Worm (Caenorhabditis elegans) whole organism, L3 larva: ENCODE results near the gene F44B9.5.

Experiments used
- R02D3.7 ChIP-seq: fragments of 150-350 bp; optimal IDR thresholded peaks from 2 replicates; lab custom pipeline; 2014; ENCODE audit warnings: missing biosample characterization, missing genetic modification characterization
- ZK546.5 ChIP-seq: sonication (generic microtip); optimal IDR thresholded peaks from 2 replicates; lab custom pipeline; 2017; ENCODE audit warnings: missing biosample characterization, missing genetic modification characterization
- aly-2 ChIP-seq: fragments of 150-350 bp; optimal IDR thresholded peaks from 2 replicates; lab custom pipeline; 2014; ENCODE audit warnings: missing biosample characterization, missing genetic modification characterization
- ama-1 ChIP-seq: fragments of 150-350 bp; optimal IDR thresholded peaks from 2 replicates; lab custom pipeline; 2018
- ceh-16 ChIP-seq: sonication (generic microtip); optimal IDR thresholded peaks from 2 replicates; lab custom pipeline; 2017; ENCODE audit warnings: missing biosample characterization, missing genetic modification characterization
- ceh-28 ChIP-seq: fragments of 150-350 bp; optimal IDR thresholded peaks from 2 replicates; lab custom pipeline; 2014; ENCODE audit warnings: missing biosample characterization, missing genetic modification reagents, missing genetic modification characterization
- ceh-82 ChIP-seq: fragments of 150-350 bp; optimal IDR thresholded peaks from 2 replicates; lab custom pipeline; 2014; ENCODE audit warnings: missing biosample characterization, missing genetic modification characterization
- ceh-9 ChIP-seq: sonication (generic microtip); optimal IDR thresholded peaks from 2 replicates; lab custom pipeline; 2018; ENCODE audit warnings: missing biosample characterization, missing genetic modification characterization
- daf-12 ChIP-seq: fragments of 150-350 bp; optimal IDR thresholded peaks from 2 replicates; lab custom pipeline; 2014; ENCODE audit warnings: missing biosample characterization, missing genetic modification reagents, missing genetic modification characterization
- egl-27 ChIP-seq: sonication (generic microtip); optimal IDR thresholded peaks from 4 replicates; lab custom pipeline; 2017; ENCODE audit warnings: missing biosample characterization, missing genetic modification reagents, missing genetic modification characterization
- egl-5 ChIP-seq: fragments of 150-350 bp; optimal IDR thresholded peaks from 2 replicates; lab custom pipeline; 2017; ENCODE audit warnings: missing biosample characterization, missing genetic modification reagents, missing genetic modification characterization, inconsistent platforms
- elt-1 ChIP-seq: fragments of 150-350 bp; optimal IDR thresholded peaks from 2 replicates; lab custom pipeline; 2014; ENCODE audit warnings: missing biosample characterization, missing genetic modification characterization
- elt-2 ChIP-seq: sonication (generic microtip); optimal IDR thresholded peaks from 2 replicates; lab custom pipeline; 2016; ENCODE audit warnings: missing genetic modification reagents, mild to moderate bottlenecking, missing genetic modification characterization, missing compliant biosample characterization
- elt-3 ChIP-seq, 3 experiments: fragments of 150-350 bp in 1 of 3; sonication (generic microtip) in 2 of 3; optimal IDR thresholded peaks; 2 replicates in 2 of 3; 4 replicates in 1 of 3; lab custom pipeline; 2014 to 2017; ENCODE audit warnings: missing biosample characterization in 3 of 3, missing genetic modification characterization in 3 of 3
- eor-1 ChIP-seq, 2 experiments: fragments of 150-350 bp; optimal IDR thresholded peaks; 2 replicates each; lab custom pipeline; 2014 to 2018; ENCODE audit warnings: missing biosample characterization in 2 of 2, missing genetic modification characterization in 2 of 2
- fkh-10 ChIP-seq: sonication (generic microtip); optimal IDR thresholded peaks from 2 replicates; lab custom pipeline; 2017; ENCODE audit warnings: missing biosample characterization, missing genetic modification reagents, missing genetic modification characterization
- fkh-2 ChIP-seq: fragments of 150-350 bp; optimal IDR thresholded peaks from 2 replicates; lab custom pipeline; 2014; ENCODE audit warnings: missing biosample characterization, missing genetic modification reagents, missing genetic modification characterization
- fos-1 ChIP-seq: fragments of 150-350 bp; optimal IDR thresholded peaks from 2 replicates; lab custom pipeline; 2014; ENCODE audit warnings: missing biosample characterization, missing genetic modification characterization
- hmg-11 ChIP-seq: sonication (generic microtip); optimal IDR thresholded peaks from 2 replicates; lab custom pipeline; 2016; ENCODE audit warnings: missing genetic modification characterization, missing compliant biosample characterization
- jun-1 ChIP-seq: fragments of 150-350 bp; optimal IDR thresholded peaks from 2 replicates; lab custom pipeline; 2014; ENCODE audit warnings: missing biosample characterization, missing genetic modification reagents, missing genetic modification characterization
- lin-15B ChIP-seq: fragments of 150-350 bp; optimal IDR thresholded peaks from 2 replicates; lab custom pipeline; 2014; ENCODE audit warnings: missing biosample characterization, missing genetic modification characterization
- lin-39 ChIP-seq: fragments of 150-350 bp; optimal IDR thresholded peaks from 2 replicates; lab custom pipeline; 2018; ENCODE audit warnings: missing biosample characterization, missing genetic modification reagents, missing genetic modification characterization
- lsy-12 ChIP-seq: sonication (generic microtip); optimal IDR thresholded peaks from 2 replicates; lab custom pipeline; 2016; ENCODE audit warnings: mild to moderate bottlenecking, missing genetic modification characterization, missing compliant biosample characterization
- mdl-1 ChIP-seq: fragments of 150-350 bp; optimal IDR thresholded peaks from 2 replicates; lab custom pipeline; 2014; ENCODE audit warnings: missing biosample characterization, missing genetic modification characterization
- mml-1 ChIP-seq: fragments of 150-350 bp; sonication (generic microtip); optimal IDR thresholded peaks from 3 replicates; lab custom pipeline; 2014; ENCODE audit warnings: missing biosample characterization, missing genetic modification characterization
- nfya-1 ChIP-seq: sonication (generic microtip); optimal IDR thresholded peaks from 2 replicates; lab custom pipeline; 2017; ENCODE audit warnings: missing genetic modification characterization, mild to moderate bottlenecking, missing compliant biosample characterization, antibody characterized with exemption, moderate library complexity; ENCODE audit not compliant: insufficient read depth
- nhr-11 ChIP-seq: fragments of 150-350 bp; optimal IDR thresholded peaks from 2 replicates; lab custom pipeline; 2014; ENCODE audit warnings: missing biosample characterization, missing genetic modification characterization
- nhr-12 ChIP-seq: fragments of 150-350 bp; optimal IDR thresholded peaks from 2 replicates; lab custom pipeline; 2014; ENCODE audit warnings: missing biosample characterization, missing genetic modification characterization
- nhr-23 ChIP-seq: fragments of 150-350 bp; optimal IDR thresholded peaks from 2 replicates; lab custom pipeline; 2014; ENCODE audit warnings: missing biosample characterization, missing genetic modification reagents, missing genetic modification characterization
- nhr-237 ChIP-seq: fragments of 150-350 bp; optimal IDR thresholded peaks from 2 replicates; lab custom pipeline; 2014; ENCODE audit warnings: missing biosample characterization, missing genetic modification characterization
- nhr-25 ChIP-seq: sonication (generic microtip); optimal IDR thresholded peaks from 2 replicates; lab custom pipeline; 2017; ENCODE audit warnings: missing biosample characterization, missing genetic modification characterization
- nhr-28 ChIP-seq: fragments of 150-350 bp; optimal IDR thresholded peaks from 2 replicates; lab custom pipeline; 2014; ENCODE audit warnings: missing biosample characterization, missing genetic modification characterization
- nhr-43 ChIP-seq: sonication (generic microtip); optimal IDR thresholded peaks from 2 replicates; lab custom pipeline; 2016; ENCODE audit warnings: mild to moderate bottlenecking, missing genetic modification characterization, missing compliant biosample characterization; ENCODE audit not compliant: poor library complexity, severe bottlenecking
- nhr-67 ChIP-seq: fragments of 150-350 bp; optimal IDR thresholded peaks from 2 replicates; lab custom pipeline; 2014; ENCODE audit warnings: missing biosample characterization, missing genetic modification characterization
- nhr-76 ChIP-seq: fragments of 150-350 bp; sonication (generic microtip); optimal IDR thresholded peaks from 5 replicates; lab custom pipeline; 2014; ENCODE audit warnings: missing biosample characterization, missing genetic modification characterization
- nhr-77 ChIP-seq: fragments of 150-350 bp; optimal IDR thresholded peaks from 2 replicates; lab custom pipeline; 2014; ENCODE audit warnings: missing biosample characterization, missing genetic modification characterization
- pha-4 ChIP-seq: fragments of 150-350 bp; optimal IDR thresholded peaks from 2 replicates; lab custom pipeline; 2014; ENCODE audit warnings: missing biosample characterization, missing genetic modification reagents, missing genetic modification characterization
- pqm-1 ChIP-seq: fragments of 150-350 bp; optimal IDR thresholded peaks from 2 replicates; lab custom pipeline; 2017; ENCODE audit warnings: missing biosample characterization, missing genetic modification characterization, inconsistent platforms
- sea-2 ChIP-seq: fragments of 150-350 bp; sonication (generic microtip); optimal IDR thresholded peaks from 4 replicates; lab custom pipeline; 2014; ENCODE audit warnings: missing biosample characterization, missing genetic modification reagents, missing genetic modification characterization
- skn-1 ChIP-seq: fragments of 150-350 bp; optimal IDR thresholded peaks from 2 replicates; lab custom pipeline; 2014; ENCODE audit warnings: missing biosample characterization, missing genetic modification characterization
- snpc-4 ChIP-seq: fragments of 150-350 bp; optimal IDR thresholded peaks from 2 replicates; lab custom pipeline; 2014; ENCODE audit warnings: missing biosample characterization, missing genetic modification characterization
- tbx-2 ChIP-seq: sonication (generic microtip); optimal IDR thresholded peaks from 2 replicates; lab custom pipeline; 2016; ENCODE audit warnings: mild to moderate bottlenecking, missing genetic modification characterization, missing compliant biosample characterization
- unc-39 ChIP-seq: sonication (generic microtip); optimal IDR thresholded peaks from 4 replicates; lab custom pipeline; 2017; ENCODE audit warnings: missing biosample characterization, missing genetic modification characterization
- unc-62 ChIP-seq: fragments of 150-350 bp; sonication (generic microtip); optimal IDR thresholded peaks from 4 replicates; lab custom pipeline; 2014; ENCODE audit warnings: missing biosample characterization, missing genetic modification reagents, missing genetic modification characterization
- zag-1 ChIP-seq: fragments of 150-350 bp; optimal IDR thresholded peaks from 2 replicates; lab custom pipeline; 2014; ENCODE audit warnings: missing biosample characterization, missing genetic modification characterization
- ztf-11 ChIP-seq: fragments of 150-350 bp; optimal IDR thresholded peaks from 2 replicates; lab custom pipeline; 2014; ENCODE audit warnings: missing biosample characterization, missing genetic modification characterization
- ztf-4 ChIP-seq: fragments of 150-350 bp; optimal IDR thresholded peaks from 2 replicates; lab custom pipeline; 2014; ENCODE audit warnings: missing biosample characterization, missing genetic modification characterization

The F44B9.5 gene

ce11 chrIII:7973968-7974607 is 42.2 kb downstream of the F44B9.5 start:
- TF ChIP-seq fkh-10, result no peak
- no peak for TF ChIP-seq zag-1 (tag; lab: Kevin White, UChicago)
- TF ChIP-seq elt-2 (tag; lab: Kevin White, UChicago), result peak; percentile 54
- peak; percentile 9 for TF ChIP-seq lin-39 (tag; lab: Kevin White, UChicago)
- peak; percentile 26 for TF ChIP-seq pqm-1 (tag; lab: Kevin White, UChicago)
- TF ChIP-seq ztf-4, result peak; percentile 19
- peak; percentile 24 for TF ChIP-seq nhr-25 (tag; lab: Kevin White, UChicago)
- TF ChIP-seq skn-1, result peak; percentile 42
- no peak for TF ChIP-seq snpc-4
- TF ChIP-seq pha-4 (tag; lab: Kevin White, UChicago), result peak; percentile 71
- TF ChIP-seq nhr-43 (tag; lab: Kevin White, UChicago), result peak; percentile 15
- peak; percentile 60 for TF ChIP-seq jun-1 (tag; lab: Kevin White, UChicago)

ce11 chrIII:7973201-7973767 is 43.1 kb downstream of the F44B9.5 start, which contains the start of the genes eef-1B.1 and aco-2:
eef-1B.1 (minus strand) TSS chrIII:7973386.
aco-2 (plus strand) TSS chrIII:7973717.
- no peak for TF ChIP-seq nhr-77 (tag; lab: Kevin White, UChicago)
- no peak for TF ChIP-seq unc-39 (tag; lab: Kevin White, UChicago)
- no peak for TF ChIP-seq ceh-16 (tag; lab: Kevin White, UChicago)
- no peak for TF ChIP-seq fos-1 (tag; lab: Kevin White, UChicago)
- TF ChIP-seq elt-3 (tag; optimal IDR thresholded peaks at IDR 0.05; lab: Kevin White, UChicago), result no peak
- no peak for TF ChIP-seq nhr-67 (tag; lab: Kevin White, UChicago)
- TF ChIP-seq lin-39 (tag; lab: Kevin White, UChicago), result peak; percentile 97
- no peak for TF ChIP-seq unc-62 (GFP tag; lab: Kevin White, UChicago)
- no peak for TF ChIP-seq nhr-28 (tag; lab: Kevin White, UChicago)
- peak; percentile 82 for TF ChIP-seq pqm-1 (tag; lab: Kevin White, UChicago)
- TF ChIP-seq zag-1 (tag; lab: Kevin White, UChicago), result no peak
- TF ChIP-seq nhr-25 (tag; lab: Kevin White, UChicago), result peak; percentile 97
- peak; percentile 85 for TF ChIP-seq R02D3.7
- no peak for TF ChIP-seq nhr-76 (tag; lab: Kevin White, UChicago)
- TF ChIP-seq snpc-4, result peak; percentile 85
- TF ChIP-seq nfya-1, result peak; percentile 92
- no peak for TF ChIP-seq ceh-9 (tag; lab: Kevin White, UChicago)
- peak; percentile 96 for TF ChIP-seq pha-4 (tag; lab: Kevin White, UChicago)
- TF ChIP-seq daf-12 (tag; lab: Kevin White, UChicago), result no peak
- no peak for TF ChIP-seq nhr-12
- peak; percentile 36 for TF ChIP-seq nhr-11 (tag; lab: Kevin White, UChicago)
- TF ChIP-seq ztf-4, result peak; percentile 11
- no peak for TF ChIP-seq mml-1 (tag; lab: Kevin White, UChicago)
- TF ChIP-seq elt-1 (tag; lab: Kevin White, UChicago), result peak; percentile 28
- peak; percentile 73 for TF ChIP-seq ceh-82 (tag; lab: Kevin White, UChicago)
- peak; percentile 89 for TF ChIP-seq nhr-43 (tag; lab: Kevin White, UChicago)
- peak; percentile 89 for TF ChIP-seq jun-1 (tag; lab: Kevin White, UChicago)
- no peak for TF ChIP-seq fkh-2 (tag; lab: Kevin White, UChicago)
- TF ChIP-seq nhr-237 (tag; lab: Kevin White, UChicago), result no peak
- TF ChIP-seq nhr-23, result peak; percentile 98
- peak; percentile 37 for TF ChIP-seq aly-2 (tag; lab: Kevin White, UChicago)
- no peak for TF ChIP-seq ZK546.5 (tag; lab: Kevin White, UChicago)
- no peak for TF ChIP-seq egl-27
- TF ChIP-seq ztf-11, result no peak
- peak; percentile 85 for TF ChIP-seq skn-1
- TF ChIP-seq tbx-2 (tag; lab: Kevin White, UChicago), result peak; percentile 72
- TF ChIP-seq sea-2 (GFP tag; lab: Kevin White, UChicago), result no peak
- no peak for TF ChIP-seq eor-1 (tag; optimal IDR thresholded peaks at IDR 0.05; lab: Kevin White, UChicago)
- TF ChIP-seq ama-1 (lab: Kevin White, UChicago), result peak; percentile 86
- TF ChIP-seq lin-15B, result peak; percentile 95
- TF ChIP-seq egl-5 (tag; lab: Kevin White, UChicago), result peak; percentile 85
- TF ChIP-seq ceh-28 (tag; lab: Kevin White, UChicago), result peak; percentile 75
- peak; percentile 92 for TF ChIP-seq hmg-11 (tag; lab: Kevin White, UChicago)
- TF ChIP-seq lsy-12 (tag; lab: Kevin White, UChicago), result peak; percentile 91
- peak; percentile 45 for TF ChIP-seq mdl-1
- peak; percentile 78 for TF ChIP-seq elt-2 (tag; lab: Kevin White, UChicago)
- TF ChIP-seq fkh-10, result peak; percentile 54
